Worm (Caenorhabditis elegans): ENCODE measurements around the gene Y57E12B.10.

The Y57E12B.10 gene

DNA sequence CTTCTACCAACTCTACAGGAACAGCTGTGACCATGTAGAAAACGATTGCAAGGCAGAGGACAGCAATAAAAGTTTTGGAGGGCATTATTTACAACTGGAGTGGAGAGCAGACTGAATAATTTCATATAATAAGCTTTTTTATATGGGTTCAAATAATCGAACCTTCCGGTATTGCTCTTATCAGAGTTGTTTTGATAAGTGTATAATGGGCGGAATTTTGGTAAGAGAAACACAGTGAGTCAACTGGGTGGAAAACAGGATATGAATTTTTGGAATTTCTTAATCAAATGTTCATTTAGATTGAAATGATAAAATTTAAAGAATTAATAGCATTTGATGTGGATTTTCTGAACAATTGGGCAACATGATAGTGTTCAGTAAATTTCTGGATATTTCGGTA, 14.0 kb upstream of the Y57E12B.10 start, which contains the start of gene Y57E12B.11:
TSS of gene Y57E12B.11 (minus strand) at position 101 of the 400 bp plus-strand sequence.
- TF ChIP-seq ceh-45 (GFP tag; IDR thresholded peaks at IDR 0.05) (no peak), nhr-11 (tag; optimal IDR thresholded peaks at IDR 0.05) (no peak), hlh-30 (tag; optimal IDR thresholded peaks at IDR 0.05; ENCODE audit: insufficient read depth) (no peak), gmeb-2 (tag; optimal IDR thresholded peaks at IDR 0.05) (no peak), pros-1 (tag; optimal IDR thresholded peaks at IDR 0.05) (no peak), ceh-24 (tag; optimal IDR thresholded peaks at IDR 0.05) (no peak), hlh-13 (GFP tag; optimal IDR thresholded peaks at IDR 0.05) (no peak), lin-11 (tag; optimal IDR thresholded peaks at IDR 0.05) (no peak), T23F11.4 (GFP tag; optimal IDR thresholded peaks at IDR 0.05) (no peak), unc-86 (tag; optimal IDR thresholded peaks at IDR 0.05) (no peak), fkh-10 (GFP tag; optimal IDR thresholded peaks at IDR 0.05) (no peak), npax-4 (tag; optimal IDR thresholded peaks at IDR 0.05) (no peak), elt-2 (tag; optimal IDR thresholded peaks at IDR 0.05) (no peak), sdc-2 (tag; optimal IDR thresholded peaks at IDR 0.05) (no peak), ref-2 (tag; optimal IDR thresholded peaks at IDR 0.05) (no peak), che-1 (tag; optimal IDR thresholded peaks at IDR 0.05) (no peak)

ce11 chrV:6948225-6948624, 12.4 kb upstream of the Y57E12B.10 start, which contains the start of gene Y57E12B.1:
TSS of gene Y57E12B.1 (plus strand) at chrV:6948525.
- TF ChIP-seq ama-1 (optimal IDR thresholded peaks at IDR 0.05), result no peak
- TF ChIP-seq che-1 (tag; optimal IDR thresholded peaks at IDR 0.05), result no peak
- no peak for TF ChIP-seq C38D4.7 (GFP tag; optimal IDR thresholded peaks at IDR 0.05)
- no peak for TF ChIP-seq hlh-30 (tag; optimal IDR thresholded peaks at IDR 0.05; ENCODE audit: insufficient read depth)
- TF ChIP-seq gmeb-2 (tag; optimal IDR thresholded peaks at IDR 0.05), result no peak
- no peak for TF ChIP-seq odd-2 (tag; optimal IDR thresholded peaks at IDR 0.05)
- TF ChIP-seq hlh-8 (tag; optimal IDR thresholded peaks at IDR 0.05), result no peak
- TF ChIP-seq unc-55 (GFP tag; optimal IDR thresholded peaks at IDR 0.05), result no peak
- TF ChIP-seq fkh-6 (tag; optimal IDR thresholded peaks at IDR 0.05), result no peak
- TF ChIP-seq nfya-1 (tag; optimal IDR thresholded peaks at IDR 0.05), result no peak
- TF ChIP-seq hlh-13 (GFP tag; optimal IDR thresholded peaks at IDR 0.05), result no peak
- no peak for TF ChIP-seq fkh-10 (GFP tag; optimal IDR thresholded peaks at IDR 0.05)
- no peak for TF ChIP-seq sox-4 (tag; optimal IDR thresholded peaks at IDR 0.05)
- no peak for TF ChIP-seq pat-9 (tag; optimal IDR thresholded peaks at IDR 0.05)
- no peak for TF ChIP-seq ceh-19 (GFP tag; optimal IDR thresholded peaks at IDR 0.05)
- no peak for TF ChIP-seq npax-4 (tag; optimal IDR thresholded peaks at IDR 0.05)
- TF ChIP-seq ceh-24 (tag; optimal IDR thresholded peaks at IDR 0.05), result no peak
- no peak for TF ChIP-seq tbx-7 (tag; optimal IDR thresholded peaks at IDR 0.05)

DNA sequence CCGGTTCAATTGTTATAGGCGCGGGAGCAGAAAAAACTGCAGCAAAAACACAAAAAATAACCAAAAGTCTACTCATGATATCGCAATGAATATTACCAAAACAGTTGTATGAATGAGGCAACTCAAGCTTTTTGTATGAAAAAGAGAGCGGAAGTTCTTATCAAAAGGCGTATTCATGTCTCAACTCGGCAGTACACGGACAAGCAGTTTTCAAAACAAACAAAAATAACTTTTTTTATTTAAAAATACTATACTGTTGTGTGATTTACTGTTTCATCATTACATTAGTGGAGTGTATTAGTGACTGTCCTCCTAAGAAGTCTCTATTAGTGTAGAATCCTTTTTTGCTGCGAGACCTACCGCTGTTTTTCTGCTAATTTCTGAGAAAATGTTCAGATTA, 11.7 kb upstream of the Y57E12B.10 start, which contains the start of gene Y57E12B.4:
TSS of gene Y57E12B.4 (minus strand) at position 101 of the 400 bp plus-strand sequence.
- TF ChIP-seq ceh-34 (tag; optimal IDR thresholded peaks at IDR 0.05) (no peak), rnt-1 (tag; optimal IDR thresholded peaks at IDR 0.05) (no peak), Y22D7AL.16 (tag; optimal IDR thresholded peaks at IDR 0.05) (no peak), sdc-2 (tag; optimal IDR thresholded peaks at IDR 0.05) (no peak), unc-42 (tag; optimal IDR thresholded peaks at IDR 0.05) (no peak), ceh-31 (tag; optimal IDR thresholded peaks at IDR 0.05) (no peak), gmeb-2 (tag; optimal IDR thresholded peaks at IDR 0.05) (no peak), ets-4 (tag; optimal IDR thresholded peaks at IDR 0.05) (no peak), tbx-2 (tag; optimal IDR thresholded peaks at IDR 0.05) (no peak), ceh-18 (tag; optimal IDR thresholded peaks at IDR 0.05) (no peak), dve-1 (tag; optimal IDR thresholded peaks at IDR 0.05) (no peak), madf-2 (tag; optimal IDR thresholded peaks at IDR 0.05) (no peak), ceh-2 (tag; optimal IDR thresholded peaks at IDR 0.05) (no peak), elt-2 (tag; optimal IDR thresholded peaks at IDR 0.05) (no peak), unc-55 (GFP tag; optimal IDR thresholded peaks at IDR 0.05) (no peak), sox-2 (GFP tag; IDR thresholded peaks at IDR 0.05) (no peak), ceh-48 (tag; optimal IDR thresholded peaks at IDR 0.05) (no peak), unc-3 (GFP tag; conservative IDR thresholded peaks at IDR 0.05) (no peak), unc-3 (tag; optimal IDR thresholded peaks at IDR 0.05) (no peak)
